Worm (Caenorhabditis elegans) whole organism, young adult: Measurements from ENCODE around the gene txt-19.

Experiments
- B0261.1 ChIP-seq: sonication (generic microtip); optimal IDR thresholded peaks from 2 replicates; lab custom pipeline; 2016; ENCODE audit warnings: mild to moderate bottlenecking, missing genetic modification characterization, moderate library complexity, missing compliant biosample characterization
- F22D6.2 ChIP-seq: sonication (generic microtip); optimal IDR thresholded peaks from 2 replicates; lab custom pipeline; 2016; ENCODE audit warnings: mild to moderate bottlenecking, missing genetic modification characterization, missing compliant biosample characterization
- F39B2.1 ChIP-seq: fragments of 200-800 bp; sonication (Bioruptor generic); IDR thresholded peaks from 2 replicates; pipeline ENCODE4 v1.3.6; 2022; ENCODE audit warnings: missing genetic modification reagents, missing genetic modification characterization, missing compliant biosample characterization
- F57A8.1 ChIP-seq: fragments of 200-800 bp; sonication (Bioruptor generic); optimal IDR thresholded peaks from 2 replicates; lab custom pipeline; 2018; ENCODE audit warnings: mild to moderate bottlenecking, missing genetic modification characterization, moderate library complexity, missing compliant biosample characterization
- F57C9.4 ChIP-seq: sonication (generic microtip); optimal IDR thresholded peaks from 2 replicates; lab custom pipeline; 2017; ENCODE audit warnings: mild to moderate bottlenecking, missing genetic modification characterization, missing compliant biosample characterization
- Y56A3A.18 ChIP-seq: fragments of 200-800 bp; sonication (Bioruptor generic); IDR thresholded peaks from 2 replicates; pipeline ENCODE4 v1.3.6; 2022; ENCODE audit warnings: missing genetic modification reagents, missing genetic modification characterization, missing compliant biosample characterization
- ZK185.1 ChIP-seq: sonication (generic microtip); optimal IDR thresholded peaks from 2 replicates; lab custom pipeline; 2016; ENCODE audit warnings: mild to moderate bottlenecking, missing genetic modification characterization, missing compliant biosample characterization; ENCODE audit not compliant: poor library complexity, severe bottlenecking
- atf-7 ChIP-seq: sonication (generic microtip); optimal IDR thresholded peaks from 2 replicates; lab custom pipeline; 2017; ENCODE audit warnings: mild to moderate bottlenecking, missing genetic modification characterization, missing compliant biosample characterization
- cebp-1 ChIP-seq, 2 experiments: fragments of 200-800 bp in 1 of 2; sonication (Bioruptor generic) in 1 of 2; sonication (generic microtip) in 1 of 2; IDR thresholded peaks in 1 of 2; optimal IDR thresholded peaks in 1 of 2; 2 replicates each; pipeline versions ENCODE4 v1.3.6 to Lab custom; 2017 to 2022; ENCODE audit warnings: missing compliant biosample characterization in 2 of 2, missing genetic modification characterization in 2 of 2, mild to moderate bottlenecking in 1 of 2, missing genetic modification reagents in 1 of 2, moderate library complexity in 1 of 2
- ceh-27 ChIP-seq: fragments of 200-800 bp; sonication (Bioruptor generic); optimal IDR thresholded peaks from 2 replicates; lab custom pipeline; 2018; ENCODE audit warnings: mild to moderate bottlenecking, missing genetic modification characterization, moderate library complexity, missing compliant biosample characterization
- dpl-1 ChIP-seq: fragments of 150-350 bp; optimal IDR thresholded peaks from 2 replicates; lab custom pipeline; 2014; ENCODE audit warnings: missing biosample characterization, missing genetic modification reagents, missing genetic modification characterization
- efl-1 ChIP-seq: fragments of 150-350 bp; optimal IDR thresholded peaks from 2 replicates; lab custom pipeline; 2014; ENCODE audit warnings: missing biosample characterization, missing genetic modification reagents, missing genetic modification characterization
- egl-18 ChIP-seq: fragments of 200-800 bp; sonication (Bioruptor generic); IDR thresholded peaks from 2 replicates; pipeline ENCODE4 v1.3.6; 2022; ENCODE audit warnings: missing genetic modification reagents, missing genetic modification characterization, missing compliant biosample characterization
- ekl-4 ChIP-seq: fragments of 200-800 bp; sonication (Bioruptor generic); IDR thresholded peaks from 2 replicates; pipeline ENCODE4 v1.3.6; 2022; ENCODE audit warnings: missing genetic modification reagents, missing genetic modification characterization, missing compliant biosample characterization
- him-1 ChIP-seq: sonication (generic microtip); optimal IDR thresholded peaks from 2 replicates; lab custom pipeline; 2016; ENCODE audit warnings: missing genotype, missing genetic modification reagents, missing genetic modification characterization, missing compliant biosample characterization
- hlh-26 ChIP-seq: fragments of 200-800 bp; sonication (Bioruptor generic); conservative IDR thresholded peaks from 2 replicates; pipeline ENCODE4 v1.3.6; 2022; ENCODE audit warnings: missing genetic modification reagents, missing genetic modification characterization, missing compliant biosample characterization
- let-607 ChIP-seq, 2 experiments: fragments of 200-800 bp in 1 of 2; sonication (Bioruptor generic) in 1 of 2; sonication (generic microtip) in 1 of 2; optimal IDR thresholded peaks; 2 replicates each; lab custom pipeline; 2016 to 2018; ENCODE audit warnings: mild to moderate bottlenecking in 2 of 2, missing compliant biosample characterization in 2 of 2, missing genetic modification characterization in 2 of 2, moderate library complexity in 2 of 2, missing genotype in 1 of 2
- lin-35 ChIP-seq, 3 experiments: fragments of 150-350 bp in 2 of 3; sonication (generic microtip) in 1 of 3; optimal IDR thresholded peaks; 2 replicates each; lab custom pipeline; 2014 to 2018; ENCODE audit warnings: missing biosample characterization in 3 of 3, missing genetic modification characterization in 3 of 3, missing genetic modification reagents in 3 of 3
- lin-40 ChIP-seq: sonication (generic microtip); optimal IDR thresholded peaks from 2 replicates; lab custom pipeline; 2016; ENCODE audit warnings: missing genetic modification characterization, mild to moderate bottlenecking, missing compliant biosample characterization, missing genotype, missing genetic modification reagents
- lin-54 ChIP-seq: fragments of 200-800 bp; sonication (Bioruptor generic); optimal IDR thresholded peaks from 2 replicates; lab custom pipeline; 2018; ENCODE audit warnings: mild to moderate bottlenecking, missing genetic modification characterization, missing compliant biosample characterization
- lsl-1 ChIP-seq: fragments of 200-800 bp; sonication (Bioruptor generic); optimal IDR thresholded peaks from 2 replicates; lab custom pipeline; 2018; ENCODE audit warnings: mild to moderate bottlenecking, missing genetic modification characterization, moderate library complexity, missing compliant biosample characterization
- lsy-27 ChIP-seq: sonication (generic microtip); optimal IDR thresholded peaks from 2 replicates; lab custom pipeline; 2017; ENCODE audit warnings: missing genetic modification characterization, mild to moderate bottlenecking, missing compliant biosample characterization, antibody characterized with exemption, missing genotype, borderline replicate concordance; ENCODE audit not compliant: insufficient read depth
- madf-10 ChIP-seq: sonication (generic microtip); optimal IDR thresholded peaks from 2 replicates; lab custom pipeline; 2016; ENCODE audit warnings: mild to moderate bottlenecking, missing genetic modification characterization, missing compliant biosample characterization
- madf-6 ChIP-seq: fragments of 200-800 bp; sonication (Bioruptor generic); IDR thresholded peaks from 2 replicates; pipeline ENCODE4 v1.3.6; 2022; ENCODE audit warnings: missing genetic modification reagents, missing genetic modification characterization, missing compliant biosample characterization
- nhr-120 ChIP-seq: fragments of 200-800 bp; sonication (Bioruptor generic); IDR thresholded peaks from 2 replicates; pipeline ENCODE4 v1.3.6; 2022; ENCODE audit warnings: missing genetic modification characterization, missing compliant biosample characterization
- nhr-179 ChIP-seq: sonication (generic microtip); optimal IDR thresholded peaks from 2 replicates; lab custom pipeline; 2016; ENCODE audit warnings: mild to moderate bottlenecking, missing genetic modification characterization, missing compliant biosample characterization
- nhr-80 ChIP-seq: sonication (generic microtip); optimal IDR thresholded peaks from 2 replicates; lab custom pipeline; 2016; ENCODE audit warnings: missing genetic modification characterization, missing compliant biosample characterization
- pha-4 ChIP-seq: fragments of 150-350 bp; sonication (generic microtip); optimal IDR thresholded peaks from 2 replicates; lab custom pipeline; 2014; ENCODE audit warnings: missing biosample characterization, missing genetic modification reagents, missing genetic modification characterization
- sdz-38 ChIP-seq: sonication (generic microtip); optimal IDR thresholded peaks from 2 replicates; lab custom pipeline; 2016; ENCODE audit warnings: missing genotype, missing genetic modification characterization, missing compliant biosample characterization
- snpc-1.3 ChIP-seq: sonication (generic microtip); optimal IDR thresholded peaks from 2 replicates; lab custom pipeline; 2017; ENCODE audit warnings: missing genetic modification characterization, mild to moderate bottlenecking, missing compliant biosample characterization, antibody characterized with exemption, moderate library complexity, missing genotype, missing genetic modification reagents; ENCODE audit not compliant: insufficient read depth
- tbp1 ChIP-seq: fragments of 200-800 bp; sonication (Bioruptor generic); optimal IDR thresholded peaks from 2 replicates; lab custom pipeline; 2018; ENCODE audit warnings: mild to moderate bottlenecking, missing genetic modification characterization, missing compliant biosample characterization
- tlf-1 ChIP-seq: fragments of 200-800 bp; sonication (Bioruptor generic); optimal IDR thresholded peaks from 2 replicates; lab custom pipeline; 2018; ENCODE audit warnings: mild to moderate bottlenecking, missing genetic modification characterization, missing compliant biosample characterization
- unc-62 ChIP-seq: fragments of 150-350 bp; optimal IDR thresholded peaks from 2 replicates; lab custom pipeline; 2014; ENCODE audit warnings: missing biosample characterization, missing genetic modification reagents, missing genetic modification characterization
- xnd-1 ChIP-seq: sonication (generic microtip); optimal IDR thresholded peaks from 2 replicates; lab custom pipeline; 2016; ENCODE audit warnings: missing genotype, missing genetic modification reagents, missing genetic modification characterization, missing compliant biosample characterization
- zfh-2 ChIP-seq: fragments of 200-800 bp; sonication (Bioruptor generic); conservative IDR thresholded peaks from 2 replicates; pipeline ENCODE4 v1.3.6; 2022; ENCODE audit warnings: missing genetic modification reagents, missing genetic modification characterization, missing compliant biosample characterization
- ztf-22 ChIP-seq: fragments of 200-800 bp; sonication (Bioruptor generic); optimal IDR thresholded peaks from 2 replicates; lab custom pipeline; 2018; ENCODE audit warnings: mild to moderate bottlenecking, missing genetic modification characterization, moderate library complexity, missing compliant biosample characterization

txt-19 gene

ce11 chrIV:12840348-12840747 lies 5.4 kb upstream of the txt-19 start (continued):
- TF ChIP-seq ekl-4 (GFP tag; lab: Robert Waterston, UW) = 0 out of 2 replicates have a peak, but pooled peaks have one; percentile 28
- 0 out of 2 replicates have a peak, but pooled peaks have one; percentile 30 for TF ChIP-seq madf-6 (GFP tag; lab: Robert Waterston, UW)
- TF ChIP-seq him-1 (tag; lab: Kevin White, UChicago) = peak; percentile 41
- TF ChIP-seq nhr-80 = peak; percentile 41
- TF ChIP-seq cebp-1 (GFP tag; IDR thresholded peaks at IDR 0.05; lab: Robert Waterston, UW) = no peak
- peak; percentile 45 for TF ChIP-seq cebp-1 (tag; optimal IDR thresholded peaks at IDR 0.05; lab: Kevin White, UChicago)
- peak; percentile 9 for TF ChIP-seq lin-40

ce11 chrIV:12840873-12841272 lies 4.8 kb upstream of the txt-19 start:
- no peak for TF ChIP-seq xnd-1 (tag; lab: Kevin White, UChicago)
- no peak for TF ChIP-seq dpl-1
- no peak for TF ChIP-seq sdz-38 (tag; lab: Kevin White, UChicago)
- no peak for TF ChIP-seq ceh-27 (GFP tag; lab: Kevin White, UChicago)
- no peak for TF ChIP-seq lsy-27 (tag; lab: Kevin White, UChicago)
- no peak for TF ChIP-seq F57A8.1 (GFP tag; lab: Kevin White, UChicago)
- TF ChIP-seq lsl-1 = no peak
- no peak for TF ChIP-seq efl-1 (GFP tag; lab: Kevin White, UChicago)
- TF ChIP-seq zfh-2 (GFP tag; lab: Robert Waterston, UW) = no peak
- TF ChIP-seq lin-35 (GFP tag; optimal IDR thresholded peaks at IDR 0.05; lab: Kevin White, UChicago) = no peak
- no peak for TF ChIP-seq hlh-26

- TF ChIP-seq egl-18 (GFP tag; lab: Robert Waterston, UW) = no peak
- TF ChIP-seq nhr-179 (tag; lab: Kevin White, UChicago) = no peak
- no peak for TF ChIP-seq tlf-1 (GFP tag; lab: Kevin White, UChicago)
- peak; percentile 26 for TF ChIP-seq madf-10 (tag; lab: Kevin White, UChicago)
- TF ChIP-seq nhr-80 = peak; percentile 93
- peak; percentile 26 for TF ChIP-seq lin-40
- peak; percentile 66 for TF ChIP-seq F22D6.2 (tag; lab: Kevin White, UChicago)
- TF ChIP-seq tbp1 (GFP tag; lab: Kevin White, UChicago) = peak; percentile 19
- TF ChIP-seq F57C9.4 (tag; lab: Kevin White, UChicago) = no peak
- TF ChIP-seq F39B2.1 (GFP tag; lab: Robert Waterston, UW) = no peak
- peak; percentile 23 for TF ChIP-seq ZK185.1 (tag; lab: Kevin White, UChicago)
- TF ChIP-seq pha-4 (tag; lab: Kevin White, UChicago) = peak; percentile 44
- TF ChIP-seq Y56A3A.18 = no peak
- peak; percentile 31 to 79 for TF ChIP-seq let-607 (tag; optimal IDR thresholded peaks at IDR 0.05; lab: Kevin White, UChicago)
- TF ChIP-seq lin-54 (GFP tag; lab: Kevin White, UChicago) = no peak
- no peak for TF ChIP-seq nhr-120
- no peak for TF ChIP-seq cebp-1 (GFP tag; IDR thresholded peaks at IDR 0.05; lab: Robert Waterston, UW)
- peak; percentile 22 for TF ChIP-seq cebp-1 (tag; optimal IDR thresholded peaks at IDR 0.05; lab: Kevin White, UChicago)
- TF ChIP-seq efl-1 (GFP tag; lab: Kevin White, UChicago) = no peak
- peak; percentile 72 for TF ChIP-seq ztf-22 (GFP tag; lab: Kevin White, UChicago)
- no peak for TF ChIP-seq snpc-1.3 (tag; lab: Kevin White, UChicago)
- peak; percentile 54 for TF ChIP-seq atf-7
- no peak for TF ChIP-seq B0261.1
- TF ChIP-seq unc-62 (GFP tag; lab: Kevin White, UChicago) = peak; percentile 82
These were observed 3.6 kb upstream of the txt-19 start for ce11 chrIV:12842121-12842520.
